Fruit fly (Drosophila melanogaster) S2 (cell line): ENCODE measurements around the gene CG34265.

Experiments
- CG8478 ChIP-seq: fragments of >200 bp; optimal IDR thresholded peaks from 2 replicates; lab custom pipeline; 2018
- CTCF ChIP-seq, 2 experiments: fragments of >200 bp; optimal IDR thresholded peaks; 2 replicates each; lab custom pipeline; 2018

DNA sequence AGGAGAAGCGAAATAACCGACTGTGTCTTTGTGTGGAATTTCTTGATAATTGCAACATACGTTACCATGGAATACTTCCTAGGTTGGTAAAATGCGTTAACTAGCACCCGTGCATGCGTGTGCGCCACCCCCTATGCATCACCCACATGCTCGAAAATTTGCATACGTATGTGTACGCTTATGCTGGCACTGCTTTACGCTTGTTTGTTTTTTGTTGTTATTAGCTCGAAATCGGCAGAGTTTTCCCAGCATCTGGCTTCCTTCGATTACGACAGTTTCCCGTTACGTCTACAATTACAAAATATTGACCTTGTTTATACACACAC lies 41.8 kb upstream of the CG34265 start:
- TF ChIP-seq CTCF (optimal IDR thresholded peaks at IDR 0.05; lab: Kevin White, UChicago) (no peak), CG8478 (lab: Kevin White, UChicago) (no peak)
